Fruit fly (Drosophila melanogaster) whole organism, prepupa: ENCODE results near the gene CG15373.

Experiments used
- CG16779 ChIP-seq: fragments of 200-800 bp; sonication (Bioruptor generic); optimal IDR thresholded peaks from 3 replicates; lab custom pipeline; 2017; ENCODE audit warnings: missing biosample characterization, mild to moderate bottlenecking, missing genetic modification characterization
- CG6792 ChIP-seq: fragments of 200-800 bp; sonication (Bioruptor generic); optimal IDR thresholded peaks from 3 replicates; lab custom pipeline; 2016; ENCODE audit warnings: missing biosample characterization, missing genetic modification characterization
- CG8632 ChIP-seq: fragments of 200-800 bp; sonication (Bioruptor generic); optimal IDR thresholded peaks from 3 replicates; lab custom pipeline; 2016; ENCODE audit warnings: missing biosample characterization, missing genetic modification characterization
- Lpt ChIP-seq: fragments of 200-800 bp; sonication (Bioruptor generic); optimal IDR thresholded peaks from 3 replicates; lab custom pipeline; 2016; ENCODE audit warnings: missing biosample characterization, missing genetic modification characterization
- Met ChIP-seq: fragments of 200-800 bp; sonication (Bioruptor generic); optimal IDR thresholded peaks from 3 replicates; lab custom pipeline; 2016; ENCODE audit warnings: missing biosample characterization, missing genetic modification characterization
- Sox102F ChIP-seq: fragments of 200-800 bp; sonication (Bioruptor generic); optimal IDR thresholded peaks from 2 replicates; lab custom pipeline; 2016; ENCODE audit warnings: missing biosample characterization, mild to moderate bottlenecking, missing genetic modification characterization
- eg ChIP-seq: fragments of 200-800 bp; sonication (Bioruptor generic); IDR thresholded peaks from 3 replicates; pipeline ENCODE4 v1.3.6; 2022; ENCODE audit warnings: missing biosample characterization, missing genetic modification characterization
- svp ChIP-seq: fragments of 200-800 bp; sonication (Bioruptor generic); peaks from one replicate; lab custom pipeline; 2016; ENCODE audit warnings: missing biosample characterization, missing genetic modification characterization

DNA sequence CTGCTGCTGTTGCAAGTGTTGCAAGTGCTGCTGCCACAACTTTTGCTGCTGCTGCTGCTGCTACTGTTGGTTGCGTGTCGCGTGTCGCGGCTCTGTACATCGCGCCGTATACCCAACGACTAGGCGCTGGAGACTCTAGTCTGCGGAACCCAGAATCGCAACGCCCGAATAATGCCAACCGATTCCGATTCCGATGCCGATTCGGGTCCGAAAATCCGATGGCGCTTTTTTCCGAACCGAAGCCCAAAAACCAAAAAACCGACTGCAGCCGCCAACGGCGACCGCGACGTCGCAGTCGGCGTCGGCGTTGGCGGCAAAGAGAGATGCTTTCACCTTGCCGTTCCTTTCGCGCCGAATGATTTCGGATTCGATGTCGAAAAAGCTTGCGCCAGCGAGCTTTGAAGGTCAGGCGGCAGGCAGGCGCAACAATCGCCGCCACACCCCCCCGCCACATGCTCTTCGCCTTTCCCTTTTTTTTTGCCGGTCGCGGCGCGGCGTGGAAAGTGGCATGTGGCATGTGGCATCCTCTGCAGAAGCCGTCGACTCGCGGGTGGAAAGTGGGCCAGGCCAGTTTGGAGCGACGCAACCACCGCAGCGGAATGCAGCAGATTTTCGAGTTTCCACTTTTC lies 19.5 kb downstream of the CG15373 start, which contains the start of gene Sh:
- no peak for TF ChIP-seq CG6792 (GFP tag; lab: Kevin White, UChicago)
- no peak for TF ChIP-seq CG8632
- TF ChIP-seq Met (GFP tag; lab: Kevin White, UChicago): no peak
- no peak for TF ChIP-seq eg
- TF ChIP-seq Sox102F (GFP tag; lab: Kevin White, UChicago): no peak
- no peak for TF ChIP-seq Lpt (GFP tag; lab: Kevin White, UChicago)
- no peak for TF ChIP-seq svp (GFP tag; lab: Kevin White, UChicago)
- TF ChIP-seq CG16779: no peak
